Fruit fly (Drosophila melanogaster) whole organism, embryonic: Measurements from ENCODE around the gene CG6470.

Experiments used
- CG10147 ChIP-seq: fragments of 200-800 bp; sonication (Bioruptor generic); optimal IDR thresholded peaks from 2 replicates; lab custom pipeline; 2019; ENCODE audit warnings: missing biosample characterization, mild to moderate bottlenecking, missing genetic modification characterization, moderate library complexity
- CG10431 ChIP-seq: fragments of 200-800 bp; sonication (Bioruptor generic); optimal IDR thresholded peaks from 3 replicates; lab custom pipeline; 2018; ENCODE audit warnings: missing biosample characterization, mild to moderate bottlenecking, missing genetic modification characterization
- CG11723 ChIP-seq: fragments of 200-800 bp; sonication (Bioruptor generic); optimal IDR thresholded peaks from 2 replicates; lab custom pipeline; 2017; ENCODE audit warnings: missing biosample characterization, mild to moderate bottlenecking, missing genetic modification characterization
- CG12769 ChIP-seq: fragments of 200-800 bp; sonication (Bioruptor generic); optimal IDR thresholded peaks from 2 replicates; lab custom pipeline; 2019; ENCODE audit warnings: missing biosample characterization, mild to moderate bottlenecking, missing genetic modification characterization, moderate library complexity
- CG14667 ChIP-seq: fragments of 200-800 bp; sonication (Bioruptor generic); IDR thresholded peaks from 2 replicates; pipeline ENCODE4 v1.3.6; 2022; ENCODE audit warnings: missing biosample characterization, missing genetic modification characterization
- CG14710 ChIP-seq: fragments of 200-800 bp; sonication (Bioruptor generic); optimal IDR thresholded peaks from 3 replicates; lab custom pipeline; 2019; ENCODE audit warnings: missing biosample characterization, mild to moderate bottlenecking, missing genetic modification characterization, moderate library complexity
- CG32532 ChIP-seq: fragments of 200-800 bp; sonication (Bioruptor generic); IDR thresholded peaks from 2 replicates; pipeline ENCODE4 v1.3.6; 2022; ENCODE audit warnings: missing biosample characterization, missing genetic modification characterization
- CG3726 ChIP-seq: fragments of 200-800 bp; sonication (Bioruptor generic); IDR thresholded peaks from 3 replicates; pipeline ENCODE4, ENCODE4 v1.3.6; 2022; ENCODE audit warnings: missing biosample characterization, missing genetic modification characterization
- CG5180 ChIP-seq: fragments of 200-800 bp; sonication (Bioruptor generic); optimal IDR thresholded peaks from 3 replicates; lab custom pipeline; 2017; ENCODE audit warnings: missing biosample characterization, missing genetic modification characterization, mild to moderate bottlenecking, moderate library complexity, missing genetic modification reagents
- CG5245 ChIP-seq: fragments of 200-800 bp; sonication (Bioruptor generic); optimal IDR thresholded peaks from 3 replicates; lab custom pipeline; 2016; ENCODE audit warnings: missing biosample characterization, missing genetic modification characterization
- CG5953 ChIP-seq: fragments of 200-800 bp; sonication (Bioruptor generic); IDR thresholded peaks from 2 replicates; pipeline ENCODE4 v1.3.6; 2022; ENCODE audit warnings: missing biosample characterization, missing genetic modification characterization
- CG7271 ChIP-seq: fragments of 200-800 bp; sonication (Bioruptor generic); optimal IDR thresholded peaks from 2 replicates; lab custom pipeline; 2018; ENCODE audit warnings: missing biosample characterization, mild to moderate bottlenecking, missing genetic modification characterization, moderate library complexity
- CG7963 ChIP-seq: fragments of 200-800 bp; sonication (Bioruptor generic); IDR thresholded peaks from 3 replicates; pipeline ENCODE4 v1.3.6; 2022; ENCODE audit warnings: missing biosample characterization, missing genetic modification characterization; ENCODE audit not compliant: partially characterized antibody
- CG8281 ChIP-seq: fragments of 200-800 bp; sonication (Bioruptor generic); optimal IDR thresholded peaks from 2 replicates; lab custom pipeline; 2018; ENCODE audit warnings: missing biosample characterization, mild to moderate bottlenecking, missing genetic modification characterization, moderate library complexity
- CG8290 ChIP-seq, 3 experiments: fragments of 200-800 bp; sonication (Bioruptor generic); optimal IDR thresholded peaks; 2 replicates each; lab custom pipeline; 2016 to 2019; ENCODE audit warnings: missing biosample characterization in 3 of 3, missing genetic modification characterization in 3 of 3, mild to moderate bottlenecking in 2 of 3, moderate library complexity in 1 of 3
- D19B ChIP-seq: fragments of 200-800 bp; sonication (Bioruptor generic); optimal IDR thresholded peaks from 2 replicates; lab custom pipeline; 2017; ENCODE audit warnings: missing biosample characterization, mild to moderate bottlenecking, missing genetic modification characterization
- Drgx ChIP-seq: fragments of 200-800 bp; sonication (Bioruptor generic); IDR thresholded peaks from 2 replicates; pipeline ENCODE4 v1.3.6; 2022; ENCODE audit warnings: missing biosample characterization, missing genetic modification characterization
- E2f1 ChIP-seq: fragments of 200-800 bp; sonication (Bioruptor generic); IDR thresholded peaks from 2 replicates; pipeline ENCODE4 v1.3.6; 2022; ENCODE audit warnings: missing biosample characterization, missing genetic modification characterization
- Hr78 ChIP-seq, 2 experiments: fragments of 200-800 bp in 1 of 2; fragments of >200 bp in 1 of 2; sonication (Bioruptor generic) in 1 of 2; optimal IDR thresholded peaks; 2 replicates each; lab custom pipeline; 2017 to 2019; ENCODE audit warnings: missing biosample characterization in 2 of 2, missing genetic modification characterization in 2 of 2, mild to moderate bottlenecking in 1 of 2, moderate library complexity in 1 of 2
- Jarid2 ChIP-seq: fragments of 200-800 bp; sonication (Bioruptor generic); optimal IDR thresholded peaks from 3 replicates; lab custom pipeline; 2017; ENCODE audit warnings: mild to moderate bottlenecking, missing biosample characterization, missing genetic modification reagents, missing genetic modification characterization
- Lim3 ChIP-seq: fragments of 200-800 bp; sonication (Bioruptor generic); IDR thresholded peaks from 2 replicates; pipeline ENCODE4 v1.3.6; 2022; ENCODE audit warnings: missing biosample characterization, missing genetic modification characterization
- Med ChIP-seq: fragments of 200-800 bp; sonication (Bioruptor generic); peaks from one replicate; lab custom pipeline; 2016; ENCODE audit warnings: missing biosample characterization, missing genetic modification characterization, mild to moderate bottlenecking, inconsistent platforms, moderate library complexity
- Rfx ChIP-seq: fragments of 200-800 bp; sonication (Bioruptor generic); IDR thresholded peaks from 2 replicates; pipeline ENCODE4 v1.3.6; 2022; ENCODE audit warnings: missing biosample characterization, missing genetic modification characterization
- Sry-β ChIP-seq: fragments of 200-800 bp; sonication (Bioruptor generic); optimal IDR thresholded peaks from 2 replicates; lab custom pipeline; 2018; ENCODE audit warnings: missing biosample characterization, mild to moderate bottlenecking, missing genetic modification characterization, moderate library complexity
- ac ChIP-seq: fragments of 200-800 bp; sonication (Bioruptor generic); optimal IDR thresholded peaks from 3 replicates; lab custom pipeline; 2017; ENCODE audit warnings: missing biosample characterization, mild to moderate bottlenecking, missing genetic modification characterization
- ash1 ChIP-seq: fragments of 200-800 bp; sonication (Bioruptor generic); optimal IDR thresholded peaks from 2 replicates; lab custom pipeline; 2018; ENCODE audit warnings: missing biosample characterization, mild to moderate bottlenecking, missing genetic modification characterization
- btn ChIP-seq: fragments of 200-800 bp; sonication (Bioruptor generic); optimal IDR thresholded peaks from 2 replicates; lab custom pipeline; 2016; ENCODE audit warnings: missing biosample characterization, missing genetic modification characterization
- chn ChIP-seq: fragments of 200-800 bp; sonication (Bioruptor generic); optimal IDR thresholded peaks from 2 replicates; lab custom pipeline; 2016; ENCODE audit warnings: missing biosample characterization, missing genetic modification characterization
- crol ChIP-seq: fragments of 200-800 bp; sonication (Bioruptor generic); IDR thresholded peaks from 2 replicates; pipeline ENCODE4 v1.3.6; 2022; ENCODE audit warnings: missing biosample characterization, missing genetic modification characterization
- crp ChIP-seq, 2 experiments: fragments of 200-800 bp; sonication (Bioruptor generic); optimal IDR thresholded peaks; 2 replicates in 1 of 2; 3 replicates in 1 of 2; lab custom pipeline; 2017; ENCODE audit warnings: missing biosample characterization in 2 of 2, missing genetic modification characterization in 2 of 2, mild to moderate bottlenecking in 1 of 2, moderate library complexity in 1 of 2
- dan ChIP-seq: fragments of 200-800 bp; sonication (Bioruptor generic); IDR thresholded peaks from 2 replicates; pipeline ENCODE4 v1.3.6; 2022; ENCODE audit warnings: missing biosample characterization, missing genetic modification characterization
- dysf ChIP-seq: fragments of 200-800 bp; sonication (Bioruptor generic); IDR thresholded peaks from 3 replicates; pipeline ENCODE4 v1.3.6; 2022; ENCODE audit warnings: missing biosample characterization, missing genetic modification characterization
- emc ChIP-seq: fragments of 200-800 bp; sonication (Bioruptor generic); optimal IDR thresholded peaks from 2 replicates; lab custom pipeline; 2016; ENCODE audit warnings: missing biosample characterization, missing genetic modification characterization
- fu2 ChIP-seq: fragments of 200-800 bp; sonication (Bioruptor generic); optimal IDR thresholded peaks from 2 replicates; lab custom pipeline; 2016; ENCODE audit warnings: missing biosample characterization, missing genetic modification characterization
- gce ChIP-seq: fragments of 200-800 bp; sonication (Bioruptor generic); IDR thresholded peaks from 3 replicates; pipeline ENCODE4 v1.3.6; 2022; ENCODE audit warnings: missing biosample characterization, missing genetic modification characterization
- klu ChIP-seq: fragments of 200-800 bp; sonication (Bioruptor generic); IDR thresholded peaks from 2 replicates; pipeline ENCODE4 v1.3.6; 2022; ENCODE audit warnings: missing biosample characterization, missing genetic modification characterization
- lab ChIP-seq: fragments of 200-800 bp; sonication (Bioruptor generic); optimal IDR thresholded peaks from 3 replicates; lab custom pipeline; 2017; ENCODE audit warnings: missing biosample characterization, missing genetic modification characterization, mild to moderate bottlenecking, moderate library complexity, missing genetic modification reagents
- maf-S ChIP-seq: fragments of 200-800 bp; sonication (Bioruptor generic); optimal IDR thresholded peaks from 2 replicates; lab custom pipeline; 2016; ENCODE audit warnings: missing biosample characterization, missing genetic modification characterization
- mam ChIP-seq: fragments of 200-800 bp; sonication (Bioruptor generic); optimal IDR thresholded peaks from 3 replicates; lab custom pipeline; 2016; ENCODE audit warnings: missing biosample characterization, missing genetic modification characterization
- nerfin-1 ChIP-seq: fragments of 200-800 bp; sonication (Bioruptor generic); optimal IDR thresholded peaks from 3 replicates; lab custom pipeline; 2019; ENCODE audit warnings: missing biosample characterization, mild to moderate bottlenecking, missing genetic modification characterization, moderate library complexity
- phol ChIP-seq: fragments of 200-800 bp; sonication (Bioruptor generic); optimal IDR thresholded peaks from 3 replicates; lab custom pipeline; 2018; ENCODE audit warnings: missing biosample characterization, mild to moderate bottlenecking, missing genetic modification characterization, moderate library complexity
- pum ChIP-seq: fragments of 200-800 bp; sonication (Bioruptor generic); optimal IDR thresholded peaks from 2 replicates; lab custom pipeline; 2016; ENCODE audit warnings: missing biosample characterization, missing genetic modification characterization
- seq ChIP-seq: fragments of 200-800 bp; sonication (Bioruptor generic); IDR thresholded peaks from 2 replicates; pipeline ENCODE4 v1.3.6; 2022; ENCODE audit warnings: missing biosample characterization, missing genetic modification characterization
- slbo ChIP-seq: fragments of 200-800 bp; sonication (Bioruptor generic); IDR thresholded peaks from 2 replicates; pipeline ENCODE4 v1.3.6; 2022; ENCODE audit warnings: missing biosample characterization, missing genetic modification characterization
- vnd ChIP-seq: fragments of 200-800 bp; sonication (Bioruptor generic); IDR thresholded peaks from 3 replicates; pipeline ENCODE4 v1.3.6; 2022; ENCODE audit warnings: missing biosample characterization, missing genetic modification characterization; ENCODE audit not compliant: partially characterized antibody

Gene CG6470

dm6 chrX:18522395-18523104, 7.9 kb upstream of the CG6470 start, which contains the start of gene CG6481 (continued):
- no peak for TF ChIP-seq CG14667 (GFP tag; lab: Robert Waterston, UW)
- TF ChIP-seq crol (GFP tag; lab: Robert Waterston, UW) = peak; percentile 72
- peak; percentile 12 for TF ChIP-seq CG14710
- peak; percentile 61 for TF ChIP-seq nerfin-1

- peak; percentile 61 for TF ChIP-seq CG8281
- TF ChIP-seq CG5180 (GFP tag; lab: Kevin White, UChicago) = peak; percentile 94
- TF ChIP-seq CG7271 (tag; lab: Kevin White, UChicago) = no peak
- TF ChIP-seq Lim3 (GFP tag; lab: Robert Waterston, UW) = no peak
- peak; percentile 37 for TF ChIP-seq Med (GFP tag; lab: Kevin White, UChicago)
These were observed 5.7 kb upstream of the CG6470 start for dm6 chrX:18520360-18520759.

DNA sequence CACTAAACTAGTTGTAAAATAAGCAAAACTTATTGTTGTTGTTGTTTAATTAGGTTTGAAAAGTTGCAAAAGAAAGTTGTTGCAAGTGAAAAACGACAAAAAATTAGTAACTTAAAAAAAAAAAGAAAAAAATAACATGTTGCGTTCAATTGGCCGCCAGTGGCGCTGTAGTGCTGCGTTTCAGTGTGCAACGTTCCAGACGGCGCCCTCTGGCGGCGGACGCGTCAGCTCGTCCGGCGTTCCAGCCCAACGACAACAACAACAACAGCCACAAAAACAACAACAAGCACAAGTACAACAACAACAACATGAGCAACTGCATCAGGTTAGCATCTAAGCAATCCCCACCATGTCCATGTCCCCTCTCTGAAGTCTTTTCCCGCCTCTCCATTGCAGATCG, 2.7 kb upstream of the CG6470 start:
- TF ChIP-seq klu (GFP tag; lab: Robert Waterston, UW) = no peak
- TF ChIP-seq CG14667 (GFP tag; lab: Robert Waterston, UW) = peak; percentile 27; the same call in 1 of the 2 replicates
- TF ChIP-seq phol = no peak
- no peak for TF ChIP-seq CG7963 (GFP tag; lab: Robert Waterston, UW)
- no peak for TF ChIP-seq chn (GFP tag; lab: Kevin White, UChicago)
- TF ChIP-seq mam (GFP tag; lab: Kevin White, UChicago) = no peak
- TF ChIP-seq CG3726 (GFP tag; lab: Robert Waterston, UW) = 0 out of 3 replicates have a peak, but pooled peaks have one; percentile 38
- TF ChIP-seq dan = no peak
- no peak for TF ChIP-seq seq (GFP tag; lab: Robert Waterston, UW)
- TF ChIP-seq CG11723 (GFP tag; lab: Kevin White, UChicago) = no peak
- TF ChIP-seq CG8290 (GFP tag; optimal IDR thresholded peaks at IDR 0.05; lab: Kevin White, UChicago) = peak; percentile 53
- TF ChIP-seq CG8290 (tag; optimal IDR thresholded peaks at IDR 0.05; lab: Kevin White, UChicago) = peak; percentile 19 to 78
- TF ChIP-seq slbo (GFP tag; lab: Robert Waterston, UW) = peak; percentile 39
- no peak for TF ChIP-seq emc (GFP tag; lab: Kevin White, UChicago)
- no peak for TF ChIP-seq maf-S (GFP tag; lab: Kevin White, UChicago)
- peak; percentile 53 for TF ChIP-seq Rfx (GFP tag; lab: Robert Waterston, UW)
- TF ChIP-seq dysf (GFP tag; lab: Robert Waterston, UW) = peak; percentile 48; the same call in 1 of the 3 replicates
- TF ChIP-seq gce (GFP tag; lab: Robert Waterston, UW) = 0 out of 3 replicates have a peak, but pooled peaks have one; percentile 49
- peak; percentile 55 for TF ChIP-seq CG10431 (GFP tag; lab: Kevin White, UChicago)
- TF ChIP-seq CG10147 (GFP tag; lab: Kevin White, UChicago) = no peak
- no peak for TF ChIP-seq fu2 (GFP tag; lab: Kevin White, UChicago)
- 0 out of 2 replicates have a peak, but pooled peaks have one; percentile 8 for TF ChIP-seq CG5953 (GFP tag; lab: Robert Waterston, UW)
- TF ChIP-seq E2f1 (GFP tag; lab: Robert Waterston, UW) = 0 out of 2 replicates have a peak, but pooled peaks have one; percentile 12
- TF ChIP-seq ac (GFP tag; lab: Kevin White, UChicago) = no peak
- TF ChIP-seq Hr78 (GFP tag; optimal IDR thresholded peaks at IDR 0.05; lab: Kevin White, UChicago) = no peak
- TF ChIP-seq CG14710 = peak; percentile 6
- no peak for TF ChIP-seq crp (GFP tag; optimal IDR thresholded peaks at IDR 0.05; lab: Kevin White, UChicago)
- TF ChIP-seq btn (GFP tag; lab: Kevin White, UChicago) = no peak
- TF ChIP-seq Drgx (GFP tag; lab: Robert Waterston, UW) = 0 out of 2 replicates have a peak, but pooled peaks have one; percentile 19
- TF ChIP-seq ash1 (GFP tag; lab: Kevin White, UChicago) = no peak
- TF ChIP-seq Sry-β (GFP tag; lab: Kevin White, UChicago) = no peak
- TF ChIP-seq lab = no peak
- TF ChIP-seq pum (GFP tag; lab: Kevin White, UChicago) = peak; percentile 10
- no peak for TF ChIP-seq vnd (GFP tag; lab: Robert Waterston, UW)
- no peak for TF ChIP-seq CG12769 (tag; lab: Kevin White, UChicago)
- TF ChIP-seq Jarid2 = no peak
- TF ChIP-seq CG5245 (GFP tag; lab: Kevin White, UChicago) = peak; percentile 24
- peak; percentile 18; the same call in 1 of the 2 replicates for TF ChIP-seq CG32532 (GFP tag; lab: Robert Waterston, UW)
- no peak for TF ChIP-seq D19B (GFP tag; lab: Kevin White, UChicago)
